Fruit fly (Drosophila melanogaster): ENCODE data around the gene Sgs3.

Sgs3 gene

DNA sequence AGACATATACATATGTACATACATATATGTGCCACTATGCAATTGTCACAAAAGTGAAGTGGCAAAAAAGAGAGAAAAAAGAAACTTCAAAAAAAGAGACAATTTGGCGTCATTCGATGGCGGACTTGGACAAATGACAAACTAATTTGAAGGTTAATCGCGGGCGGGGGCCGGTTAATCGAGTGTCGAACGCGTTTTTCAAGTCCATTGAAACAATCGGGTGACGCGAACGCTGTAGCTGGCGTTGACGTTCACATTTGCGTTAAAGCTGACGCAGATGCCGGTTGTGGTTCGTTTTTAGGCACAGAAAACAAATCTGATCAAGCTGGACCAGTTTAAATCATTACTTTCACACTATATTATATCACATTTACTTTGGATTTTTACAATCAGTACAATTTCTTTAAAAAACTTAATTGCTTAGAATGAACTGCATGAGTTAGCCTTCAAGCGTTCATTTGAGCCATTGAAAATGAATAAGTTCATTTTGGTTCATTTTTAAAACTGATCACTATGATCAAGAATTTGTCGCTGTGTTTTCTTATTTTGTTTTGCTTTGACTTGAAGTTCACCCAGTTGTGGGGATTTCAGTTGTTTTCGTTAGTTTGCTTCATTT lies 21.8 kb downstream of the Sgs3 start (continued):
- TF ChIP-seq ssp (GFP tag; IDR thresholded peaks at IDR 0.05): no peak
- peak; percentile 25 for TF ChIP-seq Max (GFP tag; optimal IDR thresholded peaks at IDR 0.05)
- TF ChIP-seq CG6689 (GFP tag; IDR thresholded peaks at IDR 0.05): 0 out of 2 replicates have a peak, but pooled peaks have one; percentile 23
- TF ChIP-seq sug (tag; optimal IDR thresholded peaks at IDR 0.05): peak; percentile 35
- TF ChIP-seq hth (optimal IDR thresholded peaks at IDR 0.05): no peak
- no peak for TF ChIP-seq Elba2 (GFP tag; optimal IDR thresholded peaks at IDR 0.05)
- TF ChIP-seq yki (optimal IDR thresholded peaks at IDR 0.05): no peak
- peak; percentile 44 for TF ChIP-seq odd (GFP tag; optimal IDR thresholded peaks at IDR 0.05)
- peak; percentile 68 for TF ChIP-seq grau (tag; optimal IDR thresholded peaks at IDR 0.05)
- TF ChIP-seq CG7928 (GFP tag; optimal IDR thresholded peaks at IDR 0.05): peak; percentile 26
- TF ChIP-seq dmrt99B (tag; optimal IDR thresholded peaks at IDR 0.05): peak; percentile 68
- TF ChIP-seq CG8478 (optimal IDR thresholded peaks at IDR 0.05): no peak
- TF ChIP-seq CG2889 (GFP tag; IDR thresholded peaks at IDR 0.05): no peak
- peak; percentile 34 for TF ChIP-seq BtbVII (GFP tag; optimal IDR thresholded peaks at IDR 0.05)
- TF ChIP-seq tio (GFP tag; optimal IDR thresholded peaks at IDR 0.05): peak; percentile 30
- TF ChIP-seq vvl (GFP tag; IDR thresholded peaks at IDR 0.05): peak; percentile 7; the same call in 1 of the 2 replicates
- TF ChIP-seq Hsf (GFP tag; optimal IDR thresholded peaks at IDR 0.05): peak; percentile 37
- TF ChIP-seq Mrtf (GFP tag; IDR thresholded peaks at IDR 0.05): peak; percentile 45; the same call in 1 of the 3 replicates
- TF ChIP-seq HLH3B (GFP tag; IDR thresholded peaks at IDR 0.05): peak; percentile 40; the same call in 1 of the 2 replicates
- TF ChIP-seq CG7372 (GFP tag; IDR thresholded peaks at IDR 0.05): peak; percentile 26; the same call in 1 of the 2 replicates
- TF ChIP-seq CG6854 (GFP tag; optimal IDR thresholded peaks at IDR 0.05): no peak
- no peak for TF ChIP-seq HLHmδ (GFP tag; optimal IDR thresholded peaks at IDR 0.05)
- TF ChIP-seq sens-2 (GFP tag; IDR thresholded peaks at IDR 0.05): no peak
- TF ChIP-seq CG4328 (GFP tag; optimal IDR thresholded peaks at IDR 0.05): peak; percentile 13
- no peak for TF ChIP-seq jing (GFP tag; optimal IDR thresholded peaks at IDR 0.05)
- no peak for TF ChIP-seq twi (tag; optimal IDR thresholded peaks at IDR 0.05)
- no peak for TF ChIP-seq sc (optimal IDR thresholded peaks at IDR 0.05)
- TF ChIP-seq sc (GFP tag; optimal IDR thresholded peaks at IDR 0.05): no peak
- TF ChIP-seq pita (GFP tag; optimal IDR thresholded peaks at IDR 0.05): no peak
- TF ChIP-seq seq (GFP tag; IDR thresholded peaks at IDR 0.05): no peak
- TF ChIP-seq row (GFP tag; IDR thresholded peaks at IDR 0.05): peak; percentile 80
- TF ChIP-seq HHEX (GFP tag; optimal IDR thresholded peaks at IDR 0.05): peak; percentile 19
- peak; percentile 8 for TF ChIP-seq slp2 (GFP tag; optimal IDR thresholded peaks at IDR 0.05)
- TF ChIP-seq scrt (GFP tag; optimal IDR thresholded peaks at IDR 0.05): peak; percentile 29
- no peak for TF ChIP-seq CG33213 (GFP tag; optimal IDR thresholded peaks at IDR 0.05)
- TF ChIP-seq CG6683 (GFP tag; optimal IDR thresholded peaks at IDR 0.05): no peak
- TF ChIP-seq lbe (GFP tag; optimal IDR thresholded peaks at IDR 0.05): no peak
- TF ChIP-seq CG11723 (GFP tag; optimal IDR thresholded peaks at IDR 0.05): no peak
- TF ChIP-seq abd-A (tag; optimal IDR thresholded peaks at IDR 0.05): peak; percentile 16
- TF ChIP-seq Pdp1 (GFP tag; optimal IDR thresholded peaks at IDR 0.05): peak; percentile 29 to 48
- TF ChIP-seq pho (GFP tag; optimal IDR thresholded peaks at IDR 0.05): peak; percentile 40
- peak; percentile 20 for TF ChIP-seq CG10267 (tag; optimal IDR thresholded peaks at IDR 0.05)
- TF ChIP-seq gro (GFP tag; optimal IDR thresholded peaks at IDR 0.05): peak; percentile 10
- TF ChIP-seq CG18011 (GFP tag; optimal IDR thresholded peaks at IDR 0.05): no peak
- no peak for TF ChIP-seq CG4282 (GFP tag; optimal IDR thresholded peaks at IDR 0.05)
- TF ChIP-seq Xbp1 (GFP tag; optimal IDR thresholded peaks at IDR 0.05): peak; percentile 5
- TF ChIP-seq danr (GFP tag; IDR thresholded peaks at IDR 0.05): no peak
- no peak for TF ChIP-seq CG15073 (GFP tag; optimal IDR thresholded peaks at IDR 0.05)
- no peak for TF ChIP-seq prd (optimal IDR thresholded peaks at IDR 0.05)
- peak; percentile 32; the same call in 2 of the 3 replicates for TF ChIP-seq prd (GFP tag; IDR thresholded peaks at IDR 0.05)
- TF ChIP-seq tx (GFP tag; optimal IDR thresholded peaks at IDR 0.05): no peak
- TF ChIP-seq CG17361 (GFP tag; IDR thresholded peaks at IDR 0.05): peak; percentile 68

Data from whole organism, embryonic.